Worm (Caenorhabditis elegans) whole organism, mixed stage, embryonic: Measurements from ENCODE around the gene F01F1.14.

Source experiments
- cnd-1 ChIP-seq: fragments of 200-800 bp; sonication (Bioruptor generic); optimal IDR thresholded peaks from 2 replicates; lab custom pipeline; 2018; ENCODE audit warnings: mild to moderate bottlenecking, missing genetic modification characterization, missing compliant biosample characterization
- elt-3 ChIP-seq: fragments of 150-350 bp; optimal IDR thresholded peaks from 2 replicates; lab custom pipeline; 2014; ENCODE audit warnings: missing biosample characterization, missing genetic modification characterization
- lin-32 ChIP-seq: fragments of 200-800 bp; sonication (Bioruptor generic); optimal IDR thresholded peaks from 2 replicates; lab custom pipeline; 2018; ENCODE audit warnings: mild to moderate bottlenecking, missing genetic modification characterization, missing compliant biosample characterization
- mep-1 ChIP-seq: fragments of 150-350 bp; optimal IDR thresholded peaks from 2 replicates; lab custom pipeline; 2017; ENCODE audit warnings: missing biosample characterization, missing genetic modification reagents, missing genetic modification characterization, inconsistent platforms
- nhr-237 ChIP-seq: fragments of 150-350 bp; optimal IDR thresholded peaks from 2 replicates; lab custom pipeline; 2014; ENCODE audit warnings: missing biosample characterization, missing genetic modification characterization
- nhr-28 ChIP-seq: fragments of 150-350 bp; optimal IDR thresholded peaks from 2 replicates; lab custom pipeline; 2014; ENCODE audit warnings: missing biosample characterization, missing genetic modification characterization
- nhr-76 ChIP-seq: sonication (generic microtip); optimal IDR thresholded peaks from 2 replicates; lab custom pipeline; 2017; ENCODE audit warnings: missing biosample characterization, missing genetic modification characterization
- snpc-4 ChIP-seq: fragments of 150-350 bp; optimal IDR thresholded peaks from 2 replicates; lab custom pipeline; 2014; ENCODE audit warnings: missing biosample characterization, missing genetic modification characterization
- sptf-1 ChIP-seq: sonication (generic microtip); optimal IDR thresholded peaks from 2 replicates; lab custom pipeline; 2017; ENCODE audit warnings: mild to moderate bottlenecking, missing genetic modification characterization, moderate library complexity, missing compliant biosample characterization
- unc-120 ChIP-seq: sonication (generic microtip); optimal IDR thresholded peaks from 2 replicates; lab custom pipeline; 2017; ENCODE audit warnings: missing genetic modification characterization, missing compliant biosample characterization; ENCODE audit not compliant: poor library complexity, severe bottlenecking
- unc-62 ChIP-seq: fragments of 150-350 bp; optimal IDR thresholded peaks from 2 replicates; lab custom pipeline; 2014; ENCODE audit warnings: missing biosample characterization, missing genetic modification reagents, missing genetic modification characterization

- no peak for TF ChIP-seq sptf-1 (tag; lab: Kevin White, UChicago)
- TF ChIP-seq snpc-4 (tag; lab: Kevin White, UChicago) = no peak
- no peak for TF ChIP-seq unc-62 (GFP tag; lab: Kevin White, UChicago)
- no peak for TF ChIP-seq mep-1 (tag; lab: Kevin White, UChicago)
- TF ChIP-seq cnd-1 (tag; lab: Kevin White, UChicago) = no peak
- no peak for TF ChIP-seq nhr-76 (tag; lab: Kevin White, UChicago)
- no peak for TF ChIP-seq unc-120 (tag; lab: Kevin White, UChicago)
- TF ChIP-seq nhr-237 (tag; lab: Kevin White, UChicago) = no peak
- TF ChIP-seq nhr-28 (tag; lab: Kevin White, UChicago) = no peak
- no peak for TF ChIP-seq lin-32 (GFP tag; lab: Kevin White, UChicago)
- no peak for TF ChIP-seq elt-3 (tag; lab: Kevin White, UChicago)
These were observed 19.8 kb upstream of the F01F1.14 start for ce11 chrIII:5902558-5902957.
